Worm (Caenorhabditis elegans): Measurements from ENCODE around the gene gsp-1.
A peak's percentile ranks its signal among the peaks of the same experiment; 100 is the strongest.

Gene gsp-1

ce11 chrV:10720303-10720847 lies 38.2 kb downstream of the gsp-1 start:
- TF ChIP-seq nhr-28 (tag; optimal IDR thresholded peaks at IDR 0.05), result no peak
- TF ChIP-seq unc-62 (GFP tag; optimal IDR thresholded peaks at IDR 0.05), result peak; percentile 82
- peak; percentile 16 for TF ChIP-seq ces-1 (GFP tag; optimal IDR thresholded peaks at IDR 0.05)
- TF ChIP-seq lin-32 (GFP tag; optimal IDR thresholded peaks at IDR 0.05), result no peak
- TF ChIP-seq lin-13 (tag; optimal IDR thresholded peaks at IDR 0.05), result no peak
- no peak for TF ChIP-seq snpc-4 (tag; optimal IDR thresholded peaks at IDR 0.05)
- TF ChIP-seq hlh-1 (tag; optimal IDR thresholded peaks at IDR 0.05), result peak; percentile 98
- no peak for TF ChIP-seq ceh-43 (GFP tag; optimal IDR thresholded peaks at IDR 0.05)
- no peak for TF ChIP-seq bed-3 (GFP tag; optimal IDR thresholded peaks at IDR 0.05)
- peak; percentile 79 for TF ChIP-seq nhr-2 (tag; optimal IDR thresholded peaks at IDR 0.05)
- peak; percentile 68 for TF ChIP-seq elt-1 (tag; optimal IDR thresholded peaks at IDR 0.05; ENCODE audit: borderline replicate concordance, insufficient read depth)
- TF ChIP-seq cnd-1 (tag; optimal IDR thresholded peaks at IDR 0.05), result no peak
- TF ChIP-seq mep-1 (tag; optimal IDR thresholded peaks at IDR 0.05), result no peak
- TF ChIP-seq ceh-39 (tag; optimal IDR thresholded peaks at IDR 0.05), result no peak
- peak; percentile 65 for TF ChIP-seq mab-5 (tag; optimal IDR thresholded peaks at IDR 0.05)
- TF ChIP-seq nhr-237 (tag; optimal IDR thresholded peaks at IDR 0.05), result no peak
- no peak for TF ChIP-seq elt-3 (tag; optimal IDR thresholded peaks at IDR 0.05)
- no peak for TF ChIP-seq lsy-2 (tag; optimal IDR thresholded peaks at IDR 0.05)

ce11 chrV:10720876-10721275 lies 38.7 kb downstream of the gsp-1 start:
- no peak for TF ChIP-seq unc-120 (tag; optimal IDR thresholded peaks at IDR 0.05; ENCODE audit: poor library complexity, severe bottlenecking)
- no peak for TF ChIP-seq elt-3 (tag; optimal IDR thresholded peaks at IDR 0.05)
- no peak for TF ChIP-seq nhr-76 (tag; optimal IDR thresholded peaks at IDR 0.05)
- TF ChIP-seq flh-1 (GFP tag; optimal IDR thresholded peaks at IDR 0.05), result no peak
- no peak for TF ChIP-seq ham-2 (GFP tag; optimal IDR thresholded peaks at IDR 0.05)
- no peak for TF ChIP-seq ceh-43 (GFP tag; optimal IDR thresholded peaks at IDR 0.05)
- no peak for TF ChIP-seq pha-4 (tag; optimal IDR thresholded peaks at IDR 0.05)
- no peak for TF ChIP-seq sem-2 (GFP tag; optimal IDR thresholded peaks at IDR 0.05)
- TF ChIP-seq mab-5 (tag; optimal IDR thresholded peaks at IDR 0.05), result no peak
- TF ChIP-seq M03D4.4 (tag; optimal IDR thresholded peaks at IDR 0.05), result no peak
- TF ChIP-seq blmp-1 (tag; optimal IDR thresholded peaks at IDR 0.05), result no peak
- no peak for TF ChIP-seq sptf-1 (tag; optimal IDR thresholded peaks at IDR 0.05)
- TF ChIP-seq mep-1 (tag; optimal IDR thresholded peaks at IDR 0.05), result no peak
- no peak for TF ChIP-seq lin-32 (GFP tag; optimal IDR thresholded peaks at IDR 0.05)
- no peak for TF ChIP-seq zip-8 (tag; optimal IDR thresholded peaks at IDR 0.05)

ce11 chrV:10721304-10721703 lies 39.1 kb downstream of the gsp-1 start:
- TF ChIP-seq drap-1 (GFP tag; optimal IDR thresholded peaks at IDR 0.05), result no peak
- peak; percentile 100 for TF ChIP-seq ces-1 (GFP tag; optimal IDR thresholded peaks at IDR 0.05)

ce11 chrV:10721912-10722426 lies 39.7 kb downstream of the gsp-1 start:
- TF ChIP-seq mls-2 (tag; optimal IDR thresholded peaks at IDR 0.05) (no peak), ceh-39 (tag; optimal IDR thresholded peaks at IDR 0.05) (no peak), unc-62 (GFP tag; optimal IDR thresholded peaks at IDR 0.05) (peak; percentile 8), nhr-2 (tag; optimal IDR thresholded peaks at IDR 0.05) (no peak), ztf-11 (tag; optimal IDR thresholded peaks at IDR 0.05) (no peak), unc-120 (tag; optimal IDR thresholded peaks at IDR 0.05; ENCODE audit: poor library complexity, severe bottlenecking) (no peak), mep-1 (tag; optimal IDR thresholded peaks at IDR 0.05) (peak; percentile 2), snpc-4 (tag; optimal IDR thresholded peaks at IDR 0.05) (no peak), pha-4 (tag; optimal IDR thresholded peaks at IDR 0.05) (no peak), zip-8 (tag; optimal IDR thresholded peaks at IDR 0.05) (no peak), hlh-1 (tag; optimal IDR thresholded peaks at IDR 0.05) (peak; percentile 66), cnd-1 (tag; optimal IDR thresholded peaks at IDR 0.05) (no peak), blmp-1 (tag; optimal IDR thresholded peaks at IDR 0.05) (peak; percentile 84)

ce11 chrV:10722595-10722994 lies 40.4 kb downstream of the gsp-1 start:
- TF ChIP-seq ceh-43 (GFP tag; optimal IDR thresholded peaks at IDR 0.05), result no peak
- no peak for TF ChIP-seq M03D4.4 (tag; optimal IDR thresholded peaks at IDR 0.05)
- no peak for TF ChIP-seq lin-13 (tag; optimal IDR thresholded peaks at IDR 0.05)
- no peak for TF ChIP-seq elt-1 (tag; optimal IDR thresholded peaks at IDR 0.05; ENCODE audit: borderline replicate concordance, insufficient read depth)
- no peak for TF ChIP-seq unc-39 (tag; optimal IDR thresholded peaks at IDR 0.05)
- no peak for TF ChIP-seq lsy-2 (tag; optimal IDR thresholded peaks at IDR 0.05)
- TF ChIP-seq lin-32 (GFP tag; optimal IDR thresholded peaks at IDR 0.05), result no peak
- TF ChIP-seq flh-1 (GFP tag; optimal IDR thresholded peaks at IDR 0.05), result no peak
- no peak for TF ChIP-seq cnd-1 (tag; optimal IDR thresholded peaks at IDR 0.05)
- no peak for TF ChIP-seq snpc-4 (tag; optimal IDR thresholded peaks at IDR 0.05)
- TF ChIP-seq nhr-12 (tag; optimal IDR thresholded peaks at IDR 0.05), result no peak
- TF ChIP-seq bed-3 (GFP tag; optimal IDR thresholded peaks at IDR 0.05), result no peak
- TF ChIP-seq nhr-237 (tag; optimal IDR thresholded peaks at IDR 0.05), result no peak
- no peak for TF ChIP-seq nhr-2 (tag; optimal IDR thresholded peaks at IDR 0.05)

Data from whole organism, mixed stage, embryonic.